Worm (Caenorhabditis elegans): Measurements from ENCODE around the gene Y54G2A.37.

DNA sequence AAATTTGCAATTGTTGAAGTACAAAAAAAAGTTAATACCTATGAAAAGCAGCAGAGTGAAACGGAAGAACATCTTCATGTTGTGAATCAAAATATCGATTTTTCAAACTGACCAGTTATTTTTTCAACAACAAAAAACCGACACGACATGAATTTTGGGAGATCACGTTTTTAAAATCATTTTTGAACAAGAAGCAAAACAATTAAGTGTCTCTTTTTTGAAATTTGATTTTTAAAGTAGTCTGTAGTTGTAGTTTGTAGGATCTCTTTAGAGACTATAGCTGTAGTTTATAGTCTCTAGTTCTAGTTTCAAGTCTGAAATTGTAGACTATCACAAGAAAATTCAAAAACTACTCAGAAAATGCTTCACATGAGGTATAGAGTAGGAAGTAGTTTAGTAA, 23.4 kb downstream of the Y54G2A.37 start, which contains the start of gene Y54G2A.15:
- TF ChIP-seq aly-1 (tag; optimal IDR thresholded peaks at IDR 0.05) = no peak
- TF ChIP-seq tra-4 (tag; optimal IDR thresholded peaks at IDR 0.05) = no peak

Measured in whole organism, early embryonic.